Worm (Caenorhabditis elegans) whole organism, L3 larva: Measurements from ENCODE around the gene F56D6.19.

Source experiments
- R02D3.7 ChIP-seq: fragments of 150-350 bp; optimal IDR thresholded peaks from 2 replicates; lab custom pipeline; 2014; ENCODE audit warnings: missing biosample characterization, missing genetic modification characterization
- ZK546.5 ChIP-seq: sonication (generic microtip); optimal IDR thresholded peaks from 2 replicates; lab custom pipeline; 2017; ENCODE audit warnings: missing biosample characterization, missing genetic modification characterization
- ama-1 ChIP-seq: fragments of 150-350 bp; optimal IDR thresholded peaks from 2 replicates; lab custom pipeline; 2018
- jun-1 ChIP-seq: fragments of 150-350 bp; optimal IDR thresholded peaks from 2 replicates; lab custom pipeline; 2014; ENCODE audit warnings: missing biosample characterization, missing genetic modification reagents, missing genetic modification characterization
- mml-1 ChIP-seq: fragments of 150-350 bp; sonication (generic microtip); optimal IDR thresholded peaks from 3 replicates; lab custom pipeline; 2014; ENCODE audit warnings: missing biosample characterization, missing genetic modification characterization
- nhr-76 ChIP-seq: fragments of 150-350 bp; sonication (generic microtip); optimal IDR thresholded peaks from 5 replicates; lab custom pipeline; 2014; ENCODE audit warnings: missing biosample characterization, missing genetic modification characterization
- sea-2 ChIP-seq: fragments of 150-350 bp; sonication (generic microtip); optimal IDR thresholded peaks from 4 replicates; lab custom pipeline; 2014; ENCODE audit warnings: missing biosample characterization, missing genetic modification reagents, missing genetic modification characterization
- skn-1 ChIP-seq: fragments of 150-350 bp; optimal IDR thresholded peaks from 2 replicates; lab custom pipeline; 2014; ENCODE audit warnings: missing biosample characterization, missing genetic modification characterization
- snpc-4 ChIP-seq: fragments of 150-350 bp; optimal IDR thresholded peaks from 2 replicates; lab custom pipeline; 2014; ENCODE audit warnings: missing biosample characterization, missing genetic modification characterization
- unc-39 ChIP-seq: sonication (generic microtip); optimal IDR thresholded peaks from 4 replicates; lab custom pipeline; 2017; ENCODE audit warnings: missing biosample characterization, missing genetic modification characterization
- unc-62 ChIP-seq: fragments of 150-350 bp; sonication (generic microtip); optimal IDR thresholded peaks from 4 replicates; lab custom pipeline; 2014; ENCODE audit warnings: missing biosample characterization, missing genetic modification reagents, missing genetic modification characterization
- ztf-11 ChIP-seq: fragments of 150-350 bp; optimal IDR thresholded peaks from 2 replicates; lab custom pipeline; 2014; ENCODE audit warnings: missing biosample characterization, missing genetic modification characterization

DNA sequence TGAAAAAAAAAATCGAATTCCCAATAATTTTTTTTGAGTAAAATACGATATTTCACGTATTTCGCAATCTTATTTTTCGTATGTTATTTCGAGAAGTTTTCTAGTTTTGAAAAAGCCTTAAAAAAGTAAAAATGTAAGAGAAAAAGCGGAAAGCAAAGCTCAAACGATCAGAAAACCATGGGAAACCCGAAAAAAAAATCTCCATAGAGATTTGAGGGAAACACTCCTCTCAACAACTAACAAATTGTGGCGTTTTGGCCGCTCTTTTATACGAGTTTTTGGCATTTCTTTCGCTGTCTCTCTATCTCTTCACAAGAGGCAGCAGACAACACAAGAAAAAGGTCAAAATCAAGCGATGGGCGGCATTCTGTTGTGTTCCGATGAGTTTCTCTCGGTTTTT lies 40.1 kb upstream of the F56D6.19 start:
- TF ChIP-seq snpc-4 (tag; lab: Kevin White, UChicago): no peak
- TF ChIP-seq skn-1 (tag; lab: Kevin White, UChicago): peak; percentile 1
- TF ChIP-seq sea-2 (GFP tag; lab: Kevin White, UChicago): no peak
- TF ChIP-seq nhr-76 (tag; lab: Kevin White, UChicago): no peak
- TF ChIP-seq unc-39 (tag; lab: Kevin White, UChicago): no peak
- TF ChIP-seq ztf-11: no peak
- TF ChIP-seq mml-1 (tag; lab: Kevin White, UChicago): no peak
- TF ChIP-seq ama-1 (lab: Kevin White, UChicago): peak; percentile 89
- TF ChIP-seq unc-62 (GFP tag; lab: Kevin White, UChicago): no peak
- no peak for TF ChIP-seq ZK546.5 (tag; lab: Kevin White, UChicago)
- peak; percentile 14 for TF ChIP-seq jun-1
- no peak for TF ChIP-seq R02D3.7
